Worm (Caenorhabditis elegans) whole organism, L4 larva: Measurements from ENCODE around the gene mrpl-32.
A peak's percentile ranks its signal among the peaks of the same experiment; 100 is the strongest.

Experiments
- D1046.2 ChIP-seq: fragments of 200-800 bp; sonication (Bioruptor generic); IDR thresholded peaks from 2 replicates; pipeline ENCODE4 v1.3.6; 2022; ENCODE audit warnings: missing genetic modification characterization, missing compliant biosample characterization
- F10B5.3 ChIP-seq: sonication (generic microtip); optimal IDR thresholded peaks from 2 replicates; lab custom pipeline; 2016; ENCODE audit warnings: mild to moderate bottlenecking, missing genetic modification characterization, missing compliant biosample characterization
- F44E2.7 ChIP-seq: fragments of 200-800 bp; sonication (Bioruptor generic); IDR thresholded peaks from 2 replicates; pipeline ENCODE4 v2.1.2; 2022; ENCODE audit warnings: missing genetic modification characterization, missing compliant biosample characterization
- R02D3.7 ChIP-seq: fragments of 150-350 bp; sonication (generic microtip); optimal IDR thresholded peaks from 3 replicates; lab custom pipeline; 2014; ENCODE audit warnings: missing biosample characterization, missing genetic modification characterization
- T20F7.1 ChIP-seq: fragments of 200-800 bp; sonication (Bioruptor generic); optimal IDR thresholded peaks from 2 replicates; lab custom pipeline; 2018; ENCODE audit warnings: mild to moderate bottlenecking, missing genetic modification characterization, missing compliant biosample characterization
- Y105C5A.15 ChIP-seq: fragments of 200-800 bp; sonication (Bioruptor generic); IDR thresholded peaks from 2 replicates; pipeline ENCODE4 v1.3.6; 2022; ENCODE audit warnings: missing genetic modification characterization, missing compliant biosample characterization
- Y48G9A.11 ChIP-seq: fragments of 200-800 bp; sonication (Bioruptor generic); IDR thresholded peaks from 2 replicates; pipeline ENCODE4 v1.3.6; 2022; ENCODE audit warnings: missing genetic modification reagents, missing genetic modification characterization, missing compliant biosample characterization
- Y75B8A.6 ChIP-seq: fragments of 200-800 bp; sonication (Bioruptor generic); IDR thresholded peaks from 2 replicates; pipeline ENCODE4 v1.3.6; 2022; ENCODE audit warnings: missing genetic modification reagents, missing genetic modification characterization, missing compliant biosample characterization
- ZK337.2 ChIP-seq: fragments of 200-800 bp; sonication (Bioruptor generic); IDR thresholded peaks from 2 replicates; pipeline ENCODE4 v1.3.6; 2022; ENCODE audit warnings: missing genetic modification reagents, missing genetic modification characterization, missing compliant biosample characterization
- ceh-32 ChIP-seq: sonication (generic microtip); optimal IDR thresholded peaks from 2 replicates; lab custom pipeline; 2016; ENCODE audit warnings: mild to moderate bottlenecking, missing genetic modification characterization, missing compliant biosample characterization; ENCODE audit not compliant: poor library complexity
- ceh-62 ChIP-seq: sonication (generic microtip); optimal IDR thresholded peaks from 2 replicates; lab custom pipeline; 2017; ENCODE audit warnings: missing biosample characterization, missing genetic modification characterization
- daf-12 ChIP-seq: fragments of 150-350 bp; optimal IDR thresholded peaks from 2 replicates; lab custom pipeline; 2014; ENCODE audit warnings: missing biosample characterization, missing genetic modification reagents, missing genetic modification characterization
- daf-16 ChIP-seq, 3 experiments: sonication (generic microtip); optimal IDR thresholded peaks; 2 replicates each; lab custom pipeline; 2016 to 2017; ENCODE audit warnings: missing genetic modification characterization in 3 of 3, missing genetic modification reagents in 3 of 3, mild to moderate bottlenecking in 2 of 3, missing compliant biosample characterization in 2 of 3, missing biosample characterization in 1 of 3, moderate library complexity in 1 of 3
- daf-19 ChIP-seq: fragments of 200-800 bp; sonication (Bioruptor generic); conservative IDR thresholded peaks from 2 replicates; pipeline ENCODE4 v1.3.6; 2022; ENCODE audit warnings: missing genetic modification characterization, missing compliant biosample characterization
- daf-8 ChIP-seq: fragments of 200-800 bp; sonication (Bioruptor generic); IDR thresholded peaks from 2 replicates; pipeline ENCODE4 v1.3.6; 2022; ENCODE audit warnings: missing genetic modification characterization, missing compliant biosample characterization
- dve-1 ChIP-seq: sonication (generic microtip); optimal IDR thresholded peaks from 2 replicates; lab custom pipeline; 2017; ENCODE audit warnings: antibody characterized with exemption, mild to moderate bottlenecking, missing genetic modification characterization, missing compliant biosample characterization; ENCODE audit not compliant: insufficient read depth
- egl-43 ChIP-seq: fragments of 200-800 bp; sonication (Bioruptor generic); IDR thresholded peaks from 2 replicates; pipeline ENCODE4 v1.3.6; 2022; ENCODE audit warnings: missing genetic modification reagents, missing genetic modification characterization, missing compliant biosample characterization
- fkh-10 ChIP-seq: fragments of 150-350 bp; optimal IDR thresholded peaks from 2 replicates; lab custom pipeline; 2014; ENCODE audit warnings: missing biosample characterization, missing genetic modification reagents, missing genetic modification characterization
- gei-8 ChIP-seq: fragments of 200-800 bp; sonication (Bioruptor generic); optimal IDR thresholded peaks from 2 replicates; lab custom pipeline; 2018; ENCODE audit warnings: mild to moderate bottlenecking, missing genetic modification characterization, missing compliant biosample characterization
- hif-1 ChIP-seq, 2 experiments: sonication (generic microtip); optimal IDR thresholded peaks; 2 replicates each; lab custom pipeline; 2016 to 2017; ENCODE audit warnings: missing compliant biosample characterization in 2 of 2, missing genetic modification characterization in 2 of 2, missing genetic modification reagents in 2 of 2, missing genotype in 2 of 2, mild to moderate bottlenecking in 1 of 2
- hlh-11 ChIP-seq: fragments of 200-800 bp; sonication (Bioruptor generic); optimal IDR thresholded peaks from 2 replicates; lab custom pipeline; 2018; ENCODE audit warnings: mild to moderate bottlenecking, missing genetic modification characterization, missing compliant biosample characterization
- hlh-30 ChIP-seq: sonication (generic microtip); optimal IDR thresholded peaks from 2 replicates; lab custom pipeline; 2017; ENCODE audit warnings: antibody characterized with exemption, mild to moderate bottlenecking, missing genetic modification characterization, missing compliant biosample characterization; ENCODE audit not compliant: insufficient read depth
- hmg-1.1 ChIP-seq: fragments of 200-800 bp; sonication (Bioruptor generic); IDR thresholded peaks from 2 replicates; pipeline ENCODE4 v1.3.6; 2022; ENCODE audit warnings: missing genetic modification reagents, missing genetic modification characterization, missing compliant biosample characterization
- jun-1 ChIP-seq: fragments of 150-350 bp; optimal IDR thresholded peaks from 2 replicates; lab custom pipeline; 2014; ENCODE audit warnings: missing biosample characterization, missing genetic modification reagents, missing genetic modification characterization
- lin-1 ChIP-seq: fragments of 200-800 bp; sonication (Bioruptor generic); IDR thresholded peaks from 2 replicates; pipeline ENCODE4 v1.3.6; 2022; ENCODE audit warnings: missing genetic modification reagents, missing genetic modification characterization, missing compliant biosample characterization
- lin-13 ChIP-seq: fragments of 150-350 bp; optimal IDR thresholded peaks from 2 replicates; lab custom pipeline; 2014; ENCODE audit warnings: missing biosample characterization, missing genetic modification reagents, missing genetic modification characterization
- lin-29 ChIP-seq: fragments of 200-800 bp; sonication (Bioruptor generic); IDR thresholded peaks from 2 replicates; pipeline ENCODE4 v1.3.6; 2022; ENCODE audit warnings: missing genetic modification reagents, missing genetic modification characterization, missing compliant biosample characterization
- lin-39 ChIP-seq: fragments of 150-350 bp; optimal IDR thresholded peaks from 2 replicates; lab custom pipeline; 2014; ENCODE audit warnings: missing biosample characterization, missing genetic modification reagents, missing genetic modification characterization
- madf-9 ChIP-seq: fragments of 200-800 bp; sonication (Bioruptor generic); conservative IDR thresholded peaks from 2 replicates; pipeline ENCODE4 v1.3.6; 2022; ENCODE audit warnings: missing genetic modification reagents, missing genetic modification characterization, missing compliant biosample characterization
- mdt-29 ChIP-seq: fragments of 200-800 bp; sonication (Bioruptor generic); IDR thresholded peaks from 2 replicates; pipeline ENCODE4 v1.3.6; 2022; ENCODE audit warnings: missing genetic modification reagents, missing genetic modification characterization, missing compliant biosample characterization
- mep-1 ChIP-seq: fragments of 150-350 bp; sonication (generic microtip); optimal IDR thresholded peaks from 3 replicates; lab custom pipeline; 2014; ENCODE audit warnings: missing biosample characterization, missing genetic modification characterization
- mes-2 ChIP-seq: sonication (generic microtip); optimal IDR thresholded peaks from 2 replicates; lab custom pipeline; 2016; ENCODE audit warnings: missing genotype, mild to moderate bottlenecking, missing genetic modification characterization, missing compliant biosample characterization; ENCODE audit not compliant: poor library complexity, severe bottlenecking
- nhr-10 ChIP-seq: fragments of 150-350 bp; optimal IDR thresholded peaks from 2 replicates; lab custom pipeline; 2014; ENCODE audit warnings: missing biosample characterization, missing genetic modification characterization
- nhr-102 ChIP-seq: sonication (generic microtip); optimal IDR thresholded peaks from 2 replicates; lab custom pipeline; 2016; ENCODE audit warnings: mild to moderate bottlenecking, missing genetic modification characterization, moderate library complexity, missing compliant biosample characterization
- nhr-41 ChIP-seq: fragments of 200-800 bp; sonication (Bioruptor generic); IDR thresholded peaks from 2 replicates; pipeline ENCODE4 v1.3.6; 2022; ENCODE audit warnings: missing genetic modification reagents, missing genetic modification characterization, missing compliant biosample characterization
- nhr-42 ChIP-seq: fragments of 200-800 bp; sonication (Bioruptor generic); IDR thresholded peaks from 2 replicates; pipeline ENCODE4 v1.3.6; 2022; ENCODE audit warnings: missing genetic modification characterization, missing compliant biosample characterization
- nhr-48 ChIP-seq: sonication (generic microtip); optimal IDR thresholded peaks from 2 replicates; lab custom pipeline; 2016; ENCODE audit warnings: mild to moderate bottlenecking, missing genetic modification characterization, missing compliant biosample characterization
- pqm-1 ChIP-seq: sonication (generic microtip); optimal IDR thresholded peaks from 2 replicates; lab custom pipeline; 2017; ENCODE audit warnings: missing biosample characterization, missing genetic modification characterization
- saeg-2 ChIP-seq: fragments of 200-800 bp; sonication (Bioruptor generic); IDR thresholded peaks from 2 replicates; pipeline ENCODE4 v1.3.6; 2022; ENCODE audit warnings: missing genetic modification reagents, missing genetic modification characterization, missing compliant biosample characterization
- snpc-1.2 ChIP-seq: fragments of 200-800 bp; sonication (Bioruptor generic); IDR thresholded peaks from 2 replicates; pipeline ENCODE4 v1.3.6; 2022; ENCODE audit warnings: missing genetic modification reagents, missing genetic modification characterization, missing compliant biosample characterization
- snpc-4 ChIP-seq: fragments of 150-350 bp; optimal IDR thresholded peaks from 2 replicates; lab custom pipeline; 2014; ENCODE audit warnings: missing biosample characterization, missing genetic modification characterization
- tag-97 ChIP-seq: fragments of 200-800 bp; sonication (Bioruptor generic); IDR thresholded peaks from 2 replicates; pipeline ENCODE4 v1.3.6; 2022; ENCODE audit warnings: missing genetic modification characterization, missing compliant biosample characterization
- unc-130 ChIP-seq: sonication (generic microtip); optimal IDR thresholded peaks from 2 replicates; lab custom pipeline; 2016; ENCODE audit warnings: missing genetic modification reagents, missing genetic modification characterization, missing compliant biosample characterization
- unc-39 ChIP-seq: sonication (generic microtip); optimal IDR thresholded peaks from 2 replicates; lab custom pipeline; 2017; ENCODE audit warnings: missing biosample characterization, missing genetic modification characterization
- zfp-2 ChIP-seq: sonication (generic microtip); optimal IDR thresholded peaks from 2 replicates; lab custom pipeline; 2016; ENCODE audit warnings: mild to moderate bottlenecking, missing genetic modification characterization, missing compliant biosample characterization
- zfp-3 ChIP-seq: fragments of 200-800 bp; sonication (Bioruptor generic); conservative IDR thresholded peaks from 2 replicates; pipeline ENCODE4 v1.3.6; 2022; ENCODE audit warnings: missing genetic modification reagents, missing genetic modification characterization, missing compliant biosample characterization
- ztf-7 ChIP-seq: fragments of 150-350 bp; optimal IDR thresholded peaks from 2 replicates; lab custom pipeline; 2014; ENCODE audit warnings: missing biosample characterization, missing genetic modification characterization

mrpl-32 gene

DNA sequence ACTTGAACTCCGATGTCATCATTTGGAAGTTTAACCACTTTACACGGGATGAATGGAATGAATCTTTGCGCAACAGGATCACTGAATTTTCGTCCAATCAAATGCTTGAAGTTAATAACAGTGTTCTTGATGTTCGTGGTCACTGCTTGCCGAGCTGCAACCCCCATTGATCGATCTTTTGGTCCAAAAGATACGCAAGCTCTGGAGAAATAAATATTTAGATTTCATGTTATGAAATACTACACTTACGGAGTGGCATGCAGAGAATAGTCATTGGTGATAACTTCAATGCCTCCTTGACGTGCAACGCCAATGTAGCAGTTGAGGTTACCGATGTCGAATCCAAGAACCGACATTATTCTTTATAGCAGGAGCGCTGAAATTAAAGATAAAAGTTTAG lies 3.0 kb upstream of the mrpl-32 start, which contains the start of gene hsp-110 (continued):
- TF ChIP-seq daf-12 (tag; lab: Kevin White, UChicago) (no peak), daf-8 (GFP tag; lab: Robert Waterston, UW) (no peak), jun-1 (no peak), nhr-48 (no peak), Y75B8A.6 (GFP tag; lab: Robert Waterston, UW) (no peak), hif-1 (tag; optimal IDR thresholded peaks at IDR 0.05; lab: Kevin White, UChicago) (no peak), egl-43 (GFP tag; lab: Robert Waterston, UW) (0 out of 2 replicates have a peak, but pooled peaks have one; percentile 22), nhr-42 (GFP tag; lab: Robert Waterston, UW) (no peak), zfp-2 (tag; lab: Kevin White, UChicago) (no peak), snpc-4 (tag; lab: Kevin White, UChicago) (no peak), pqm-1 (tag; lab: Kevin White, UChicago) (no peak)

- TF ChIP-seq mdt-29 (GFP tag; lab: Robert Waterston, UW) (peak; percentile 99), mep-1 (peak; percentile 98), gei-8 (GFP tag; lab: Kevin White, UChicago) (no peak), ceh-32 (tag; lab: Kevin White, UChicago) (peak; percentile 36), F10B5.3 (tag; lab: Kevin White, UChicago) (peak; percentile 85), lin-1 (GFP tag; lab: Robert Waterston, UW) (peak; percentile 68; the same call in 1 of the 2 replicates), hmg-1.1 (GFP tag; lab: Robert Waterston, UW) (peak; percentile 84), R02D3.7 (tag; lab: Kevin White, UChicago) (no peak), hlh-30 (tag; lab: Kevin White, UChicago) (peak; percentile 94), daf-12 (tag; lab: Kevin White, UChicago) (no peak), nhr-102 (tag; lab: Kevin White, UChicago) (peak; percentile 91), F44E2.7 (0 out of 2 replicates have a peak, but pooled peaks have one; percentile 18), hlh-11 (tag; lab: Kevin White, UChicago) (peak; percentile 95), Y75B8A.6 (GFP tag; lab: Robert Waterston, UW) (0 out of 2 replicates have a peak, but pooled peaks have one; percentile 8), mes-2 (tag; lab: Kevin White, UChicago) (peak; percentile 95), ceh-62 (no peak), nhr-41 (GFP tag; lab: Robert Waterston, UW) (peak; percentile 21; the same call in 1 of the 2 replicates), D1046.2 (GFP tag; lab: Robert Waterston, UW) (no peak), fkh-10 (GFP tag; lab: Kevin White, UChicago) (peak; percentile 89), nhr-48 (peak; percentile 74), nhr-10 (tag; lab: Kevin White, UChicago) (peak; percentile 53), dve-1 (tag; lab: Kevin White, UChicago) (peak; percentile 98), T20F7.1 (peak; percentile 92), unc-130 (peak; percentile 74), madf-9 (GFP tag; lab: Robert Waterston, UW) (peak; percentile 66), ztf-7 (tag; lab: Kevin White, UChicago) (peak; percentile 91), lin-39 (tag; lab: Kevin White, UChicago) (peak; percentile 48), lin-13 (GFP tag; lab: Kevin White, UChicago) (peak; percentile 93), tag-97 (GFP tag; lab: Robert Waterston, UW) (no peak), Y48G9A.11 (GFP tag; lab: Robert Waterston, UW) (peak; percentile 79), Y105C5A.15 (GFP tag; lab: Robert Waterston, UW) (no peak), daf-19 (GFP tag; lab: Robert Waterston, UW) (no peak; the same call in 1 of the 2 replicates), snpc-1.2 (GFP tag; lab: Robert Waterston, UW) (peak; percentile 47), daf-16 (GFP tag; optimal IDR thresholded peaks at IDR 0.05; lab: Kevin White, UChicago) (peak; percentile 73 to 96), daf-16 (tag; optimal IDR thresholded peaks at IDR 0.05; lab: Kevin White, UChicago) (peak; percentile 84), ZK337.2 (GFP tag; lab: Robert Waterston, UW) (no peak), hif-1 (tag; optimal IDR thresholded peaks at IDR 0.05; lab: Kevin White, UChicago) (peak; percentile 74 to 81), saeg-2 (GFP tag; lab: Robert Waterston, UW) (peak; percentile 82), unc-39 (tag; lab: Kevin White, UChicago) (no peak), lin-29 (GFP tag; lab: Robert Waterston, UW) (peak; percentile 74), zfp-3 (GFP tag; lab: Robert Waterston, UW) (peak; percentile 95)
Observed at ce11 chrIII:8446940-8447403, 2.6 kb upstream of the mrpl-32 start, which contains the start of gene rpn-3. Gene rpn-3, plus strand, starts transcription at chrIII:8447353.
